Worm (Caenorhabditis elegans) whole organism, early embryonic: ENCODE data around the gene W03C9.1.

Experiments used
- F13C5.2 ChIP-seq: sonication (generic microtip); optimal IDR thresholded peaks from 2 replicates; lab custom pipeline; 2017; ENCODE audit warnings: mild to moderate bottlenecking, missing genetic modification characterization, inconsistent platforms, missing compliant biosample characterization
- aly-1 ChIP-seq: sonication (generic microtip); optimal IDR thresholded peaks from 2 replicates; lab custom pipeline; 2016; ENCODE audit warnings: missing genetic modification characterization, missing compliant biosample characterization
- ama-1 ChIP-seq: fragments of 150-350 bp; optimal IDR thresholded peaks from 2 replicates; lab custom pipeline; 2014
- ceh-36 ChIP-seq: sonication (generic microtip); optimal IDR thresholded peaks from 2 replicates; lab custom pipeline; 2016; ENCODE audit warnings: missing genetic modification characterization, inconsistent platforms, missing compliant biosample characterization
- tbx-11 ChIP-seq: fragments of 200-800 bp; sonication (Bioruptor generic); IDR thresholded peaks from 2 replicates; pipeline ENCODE4 v1.3.6; 2022; ENCODE audit warnings: missing genetic modification characterization, missing compliant biosample characterization

DNA sequence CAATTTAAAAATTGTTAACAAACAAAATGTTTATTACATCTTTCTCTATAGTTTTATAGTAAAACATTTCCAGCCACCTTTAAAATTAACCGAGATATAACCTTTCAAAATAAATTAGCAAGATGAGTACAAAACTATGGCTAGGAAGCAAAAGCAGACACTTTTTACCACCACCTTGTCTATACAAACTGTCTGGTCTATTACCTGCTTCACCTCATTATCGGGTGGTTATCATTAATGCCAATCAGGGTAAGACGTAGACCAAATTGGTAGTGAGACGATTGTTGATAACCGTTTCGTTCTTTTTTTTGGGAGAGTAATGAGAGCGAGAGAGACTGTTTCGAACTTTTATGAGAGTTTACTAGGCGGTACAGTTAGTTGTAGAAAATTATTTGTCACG lies 25.5 kb downstream of the W03C9.1 start:
- no peak for TF ChIP-seq ceh-36 (tag; lab: Kevin White, UChicago)
- no peak for TF ChIP-seq ama-1 (lab: Kevin White, UChicago)
- no peak for TF ChIP-seq F13C5.2 (tag; lab: Kevin White, UChicago)
- no peak for TF ChIP-seq aly-1 (tag; lab: Kevin White, UChicago)
- TF ChIP-seq tbx-11 (GFP tag; lab: Robert Waterston, UW), result no peak
